Worm (Caenorhabditis elegans): Measurements from ENCODE around the gene ima-1.

- no peak for TF ChIP-seq nhr-28 (tag; optimal IDR thresholded peaks at IDR 0.05)
- TF ChIP-seq sem-2 (GFP tag; optimal IDR thresholded peaks at IDR 0.05) = no peak
- TF ChIP-seq nhr-237 (tag; optimal IDR thresholded peaks at IDR 0.05) = no peak
- TF ChIP-seq pha-4 (tag; optimal IDR thresholded peaks at IDR 0.05) = no peak
Observed at ce11 chrV:11247846-11248245, 8.4 kb downstream of the ima-1 start, which contains the start of gene mam-4.
